Worm (Caenorhabditis elegans) whole organism, midembryonic: Measurements from ENCODE around the gene C31H1.1.

Experiments
- T22C8.4 ChIP-seq: fragments of 200-800 bp; sonication (Bioruptor generic); IDR thresholded peaks from 2 replicates; pipeline ENCODE4 v1.3.6; 2022; ENCODE audit warnings: missing genetic modification characterization, missing compliant biosample characterization
- cog-1 ChIP-seq: sonication (generic microtip); optimal IDR thresholded peaks from 2 replicates; lab custom pipeline; 2016; ENCODE audit warnings: missing genetic modification characterization, missing compliant biosample characterization
- flt-1 ChIP-seq: fragments of 200-800 bp; sonication (Bioruptor generic); IDR thresholded peaks from 2 replicates; pipeline ENCODE4 v1.3.6; 2022; ENCODE audit warnings: missing genetic modification characterization, missing compliant biosample characterization
- klf-2 ChIP-seq: fragments of 200-800 bp; sonication (Bioruptor generic); conservative IDR thresholded peaks from 2 replicates; pipeline ENCODE4 v1.3.6; 2022; ENCODE audit warnings: missing genetic modification reagents, missing genetic modification characterization, missing compliant biosample characterization
- med-1 ChIP-seq: sonication (generic microtip); optimal IDR thresholded peaks from 2 replicates; lab custom pipeline; 2017; ENCODE audit warnings: missing genetic modification characterization, mild to moderate bottlenecking, missing compliant biosample characterization, antibody characterized with exemption, missing genetic modification reagents; ENCODE audit not compliant: insufficient read depth
- ref-1 ChIP-seq: fragments of 200-800 bp; sonication (Bioruptor generic); conservative IDR thresholded peaks from 2 replicates; pipeline ENCODE4 v1.3.6; 2022; ENCODE audit warnings: missing genetic modification reagents, missing genetic modification characterization, missing compliant biosample characterization
- tab-1 ChIP-seq: fragments of 200-800 bp; sonication (Bioruptor generic); IDR thresholded peaks from 2 replicates; pipeline ENCODE4 v1.3.6; 2022; ENCODE audit warnings: missing genetic modification characterization, missing compliant biosample characterization
- ztf-23 ChIP-seq: fragments of 200-800 bp; sonication (Bioruptor generic); IDR thresholded peaks from 2 replicates; pipeline ENCODE4 v1.3.6; 2022; ENCODE audit warnings: missing genetic modification reagents, missing genetic modification characterization, missing compliant biosample characterization
- ztf-29 ChIP-seq: fragments of 200-800 bp; sonication (Bioruptor generic); IDR thresholded peaks from 2 replicates; pipeline ENCODE4 v1.3.6; 2022; ENCODE audit warnings: missing genetic modification reagents, missing genetic modification characterization, missing compliant biosample characterization

DNA sequence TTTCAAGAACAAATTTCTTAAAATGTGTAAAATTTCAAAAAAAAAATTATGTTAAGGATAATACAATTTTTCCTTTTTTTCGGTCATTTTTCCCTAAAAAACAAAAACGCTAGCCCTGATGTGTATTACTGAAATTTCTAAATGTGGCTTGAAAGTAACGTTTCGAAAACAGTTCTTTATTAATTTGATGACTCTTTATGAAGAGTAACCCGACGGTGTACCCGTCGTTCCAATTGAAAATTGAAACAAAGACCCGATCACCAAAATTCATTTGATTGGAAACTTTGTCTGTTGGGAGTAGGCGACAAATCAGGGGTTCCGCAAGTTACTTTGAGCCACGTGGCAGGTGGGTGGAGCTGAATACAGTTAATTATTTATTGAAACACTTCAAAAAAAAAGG, 35.5 kb downstream of the C31H1.1 start:
- no peak for TF ChIP-seq ref-1
- TF ChIP-seq flt-1 (GFP tag; lab: Robert Waterston, UW): no peak
- TF ChIP-seq ztf-29 (GFP tag; lab: Robert Waterston, UW): no peak
- no peak for TF ChIP-seq ztf-23 (GFP tag; lab: Robert Waterston, UW)
- no peak for TF ChIP-seq tab-1 (GFP tag; lab: Robert Waterston, UW)
- no peak for TF ChIP-seq T22C8.4 (GFP tag; lab: Robert Waterston, UW)
- no peak for TF ChIP-seq cog-1
- TF ChIP-seq med-1 (GFP tag; lab: Kevin White, UChicago): no peak
- no peak for TF ChIP-seq klf-2
